Worm (Caenorhabditis elegans): Measurements from ENCODE around the gene fbxa-42.

fbxa-42 gene

DNA sequence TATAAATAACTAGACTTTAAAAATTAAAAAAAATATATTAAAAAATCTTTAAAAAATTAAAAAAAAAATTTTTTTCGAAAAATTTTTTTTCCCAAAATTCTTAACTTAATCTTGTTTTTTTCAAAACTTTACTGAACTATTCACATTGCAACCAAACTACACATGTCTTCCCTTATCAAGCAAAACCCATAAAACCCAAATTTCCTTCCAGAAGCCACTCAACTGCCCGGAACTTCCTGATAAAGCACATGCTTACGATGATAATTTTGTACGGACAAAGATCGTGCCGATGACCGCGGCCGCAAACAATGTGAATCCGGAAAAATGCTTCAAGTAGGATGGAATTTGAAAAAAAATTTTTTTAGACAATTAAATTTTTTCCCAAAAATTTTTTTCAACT is 48.9 kb downstream of the fbxa-42 start:
- TF ChIP-seq elt-4 (tag; optimal IDR thresholded peaks at IDR 0.05), result no peak
- no peak for TF ChIP-seq pat-9 (tag; optimal IDR thresholded peaks at IDR 0.05)
- TF ChIP-seq ets-4 (tag; optimal IDR thresholded peaks at IDR 0.05), result no peak
- no peak for TF ChIP-seq lim-6 (tag; optimal IDR thresholded peaks at IDR 0.05)
- TF ChIP-seq pqm-1 (tag; optimal IDR thresholded peaks at IDR 0.05), result no peak
- TF ChIP-seq ceh-22 (tag; optimal IDR thresholded peaks at IDR 0.05), result no peak
- no peak for TF ChIP-seq gmeb-2 (tag; optimal IDR thresholded peaks at IDR 0.05)
- no peak for TF ChIP-seq hlh-6 (tag; optimal IDR thresholded peaks at IDR 0.05)
- no peak for TF ChIP-seq ceh-24 (tag; optimal IDR thresholded peaks at IDR 0.05)
- no peak for TF ChIP-seq sdc-2 (tag; optimal IDR thresholded peaks at IDR 0.05)
- TF ChIP-seq ztf-16 (tag; optimal IDR thresholded peaks at IDR 0.05), result no peak
- no peak for TF ChIP-seq hlh-15 (tag; optimal IDR thresholded peaks at IDR 0.05)
- no peak for TF ChIP-seq pha-2 (tag; optimal IDR thresholded peaks at IDR 0.05)
- no peak for TF ChIP-seq ceh-14 (tag; optimal IDR thresholded peaks at IDR 0.05)
- TF ChIP-seq hlh-30 (tag; optimal IDR thresholded peaks at IDR 0.05; ENCODE audit: insufficient read depth), result no peak
- TF ChIP-seq C08G9.2 (tag; optimal IDR thresholded peaks at IDR 0.05), result no peak

DNA sequence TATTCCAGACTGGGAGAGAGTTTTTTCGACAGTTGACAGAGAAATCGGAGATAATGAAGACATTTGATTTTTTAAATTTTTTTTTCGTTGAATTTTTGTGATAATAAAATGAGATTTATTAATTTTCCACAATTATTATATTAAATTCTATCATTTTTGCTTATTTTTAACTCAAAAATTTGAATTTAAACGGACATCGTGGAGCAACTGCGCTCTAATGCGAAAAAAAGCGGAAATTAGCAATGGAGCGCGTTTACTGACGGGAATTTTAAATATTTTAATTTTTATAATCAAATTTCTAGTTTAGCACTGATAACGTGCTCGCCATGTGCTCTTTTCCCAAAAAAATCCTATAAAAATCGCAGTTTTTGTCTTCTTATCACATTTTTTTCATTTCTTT is 50.1 kb downstream of the fbxa-42 start, which contains the start of gene C39B5.14:
TSS of gene C39B5.14 (plus strand) at position 301 of the 400 bp plus-strand sequence.
- TF ChIP-seq gmeb-2 (tag; optimal IDR thresholded peaks at IDR 0.05) (no peak), pha-2 (tag; optimal IDR thresholded peaks at IDR 0.05) (no peak), tbx-2 (tag; optimal IDR thresholded peaks at IDR 0.05) (no peak), K09A11.1 (tag; optimal IDR thresholded peaks at IDR 0.05; ENCODE audit: insufficient read depth) (no peak), hlh-6 (tag; optimal IDR thresholded peaks at IDR 0.05) (no peak), odd-2 (tag; optimal IDR thresholded peaks at IDR 0.05) (no peak), unc-3 (GFP tag; conservative IDR thresholded peaks at IDR 0.05) (no peak), unc-3 (tag; optimal IDR thresholded peaks at IDR 0.05) (no peak), ceh-9 (tag; optimal IDR thresholded peaks at IDR 0.05) (no peak), ceh-45 (GFP tag; IDR thresholded peaks at IDR 0.05) (no peak), ceh-6 (GFP tag; optimal IDR thresholded peaks at IDR 0.05) (no peak), K02D7.2 (tag; optimal IDR thresholded peaks at IDR 0.05) (no peak), C08G9.2 (tag; optimal IDR thresholded peaks at IDR 0.05) (no peak), ceh-19 (GFP tag; optimal IDR thresholded peaks at IDR 0.05) (no peak), fax-1 (tag; optimal IDR thresholded peaks at IDR 0.05) (no peak), ceh-31 (tag; optimal IDR thresholded peaks at IDR 0.05) (no peak), sox-2 (GFP tag; IDR thresholded peaks at IDR 0.05) (no peak), ets-4 (tag; optimal IDR thresholded peaks at IDR 0.05) (no peak), T23F11.4 (GFP tag; optimal IDR thresholded peaks at IDR 0.05) (no peak), nfya-1 (tag; optimal IDR thresholded peaks at IDR 0.05) (no peak), sox-4 (tag; optimal IDR thresholded peaks at IDR 0.05) (no peak)

DNA sequence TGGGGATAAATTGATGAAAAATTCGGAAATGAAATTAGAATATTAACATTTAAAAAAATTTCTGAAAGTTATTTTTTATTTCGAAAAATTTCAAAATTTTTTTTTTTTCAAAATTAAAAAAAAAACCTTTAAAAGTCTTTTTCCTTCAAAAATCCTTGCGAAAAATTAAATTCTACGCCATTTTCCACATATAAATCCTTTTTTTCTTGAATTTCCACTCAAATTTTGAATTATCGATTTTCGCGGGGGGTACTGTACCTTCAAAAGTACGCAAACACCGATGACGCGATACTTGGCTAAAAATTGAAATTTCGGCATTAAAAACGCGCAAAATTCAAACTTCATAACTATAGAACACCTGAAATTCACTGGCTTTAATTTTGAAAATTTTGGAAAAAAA is 50.7 kb downstream of the fbxa-42 start:
- TF ChIP-seq eyg-1 (tag; optimal IDR thresholded peaks at IDR 0.05) (no peak), hlh-15 (tag; optimal IDR thresholded peaks at IDR 0.05) (no peak), lin-11 (tag; optimal IDR thresholded peaks at IDR 0.05) (no peak)

Measured in whole organism, late embryonic.